Fruit fly (Drosophila melanogaster) Kc167 (cell line): ENCODE results near the gene His3.3A.

Experiments
- Myc ChIP-seq: fragments of >200 bp; optimal IDR thresholded peaks from 2 replicates; lab custom pipeline; 2017; ENCODE audit warnings: missing external identifiers
- Sin3A ChIP-seq: fragments of >200 bp; optimal IDR thresholded peaks from 2 replicates; lab custom pipeline; 2018; ENCODE audit warnings: missing external identifiers
- h ChIP-seq: fragments of >200 bp; optimal IDR thresholded peaks from 3 replicates; lab custom pipeline; 2018; ENCODE audit warnings: missing external identifiers
- insv ChIP-seq: fragments of >200 bp; optimal IDR thresholded peaks from 3 replicates; lab custom pipeline; 2018; ENCODE audit warnings: missing external identifiers
- psq ChIP-seq: fragments of >200 bp; optimal IDR thresholded peaks from 2 replicates; lab custom pipeline; 2017; ENCODE audit warnings: missing external identifiers
- ttk ChIP-seq: sonication (Bioruptor generic); optimal IDR thresholded peaks from 2 replicates; lab custom pipeline; 2017; ENCODE audit warnings: missing external identifiers

The His3.3A gene

dm6 chr2L:5044892-5045619 lies 9.8 kb upstream of the His3.3A start:
- TF ChIP-seq Myc (lab: Kevin White, UChicago) (no peak), insv (lab: Kevin White, UChicago) (no peak), psq (no peak), ttk (lab: Kevin White, UChicago) (no peak), Sin3A (lab: Kevin White, UChicago) (no peak), h (no peak)

dm6 chr2L:5046261-5046660 lies 8.6 kb upstream of the His3.3A start:
- TF ChIP-seq Sin3A (lab: Kevin White, UChicago) (no peak), Myc (lab: Kevin White, UChicago) (no peak)

- TF ChIP-seq Sin3A (lab: Kevin White, UChicago) (no peak), Myc (lab: Kevin White, UChicago) (no peak), ttk (lab: Kevin White, UChicago) (no peak), insv (lab: Kevin White, UChicago) (no peak), h (no peak), psq (no peak)
These were observed 4.9 kb upstream of the His3.3A start for dm6 chr2L:5049974-5050373.

dm6 chr2L:5050825-5051224 lies 4.0 kb upstream of the His3.3A start, which contains the start of gene CG9121:
TSS of gene CG9121 (minus strand) at chr2L:5051062.
- no peak for TF ChIP-seq insv (lab: Kevin White, UChicago)
- TF ChIP-seq Myc (lab: Kevin White, UChicago): no peak
- no peak for TF ChIP-seq psq
- TF ChIP-seq Sin3A (lab: Kevin White, UChicago): no peak
- TF ChIP-seq ttk (lab: Kevin White, UChicago): no peak
- TF ChIP-seq h: no peak

- TF ChIP-seq Sin3A (lab: Kevin White, UChicago) (no peak), psq (no peak), insv (lab: Kevin White, UChicago) (no peak), h (no peak), ttk (lab: Kevin White, UChicago) (no peak), Myc (lab: Kevin White, UChicago) (no peak)
These were observed 2.4 kb upstream of the His3.3A start, which contains the start of gene senju for dm6 chr2L:5052367-5052914. TSS of gene senju (plus strand) at chr2L:5052843.

- no peak for TF ChIP-seq h
These were observed 1.9 kb upstream of the His3.3A start, which contains the start of gene eIF3h for dm6 chr2L:5052994-5053393. TSS of gene eIF3h (minus strand) at chr2L:5053094.

- TF ChIP-seq Sin3A (lab: Kevin White, UChicago) (no peak), Myc (lab: Kevin White, UChicago) (no peak), psq (no peak), insv (lab: Kevin White, UChicago) (no peak), h (no peak), ttk (lab: Kevin White, UChicago) (no peak)
These were observed 670 bp downstream of the His3.3A start for dm6 chr2L:5055528-5055927.

- no peak for TF ChIP-seq Sin3A (lab: Kevin White, UChicago)
- no peak for TF ChIP-seq h
- no peak for TF ChIP-seq Myc (lab: Kevin White, UChicago)
- no peak for TF ChIP-seq insv (lab: Kevin White, UChicago)
- TF ChIP-seq ttk (lab: Kevin White, UChicago): no peak
- TF ChIP-seq psq: no peak
These were observed 3.2 kb downstream of the His3.3A start, which contains the start of gene Nepl3 for dm6 chr2L:5058094-5058493. TSS of gene Nepl3 (minus strand) at chr2L:5058248.

- TF ChIP-seq Myc (lab: Kevin White, UChicago) (no peak), Sin3A (lab: Kevin White, UChicago) (no peak), ttk (lab: Kevin White, UChicago) (no peak), h (no peak), insv (lab: Kevin White, UChicago) (no peak)
These were observed 4.9 kb downstream of the His3.3A start, which contains the start of gene Rpn11 for dm6 chr2L:5059645-5060254. TSS of gene Rpn11 (minus strand) at chr2L:5059790.

- TF ChIP-seq Sin3A (lab: Kevin White, UChicago) (no peak), insv (lab: Kevin White, UChicago) (no peak), ttk (lab: Kevin White, UChicago) (no peak), psq (no peak), h (no peak), Myc (lab: Kevin White, UChicago) (no peak)
These were observed 5.7 kb downstream of the His3.3A start, which contains the start of gene qtc for dm6 chr2L:5060515-5060914. TSS of gene qtc (plus strand) at chr2L:5060815.

dm6 chr2L:5060952-5061478 lies 6.2 kb downstream of the His3.3A start:
- TF ChIP-seq psq (no peak), Sin3A (lab: Kevin White, UChicago) (no peak), insv (lab: Kevin White, UChicago) (no peak), h (no peak), Myc (lab: Kevin White, UChicago) (no peak), ttk (lab: Kevin White, UChicago) (no peak)

- TF ChIP-seq ttk (lab: Kevin White, UChicago) (no peak), insv (lab: Kevin White, UChicago) (no peak), Myc (lab: Kevin White, UChicago) (no peak), h (no peak), psq (no peak), Sin3A (lab: Kevin White, UChicago) (no peak)
These were observed 8.0 kb downstream of the His3.3A start for dm6 chr2L:5062799-5063404.
